Worm (Caenorhabditis elegans): Measurements from ENCODE around the gene C33H5.2.

DNA sequence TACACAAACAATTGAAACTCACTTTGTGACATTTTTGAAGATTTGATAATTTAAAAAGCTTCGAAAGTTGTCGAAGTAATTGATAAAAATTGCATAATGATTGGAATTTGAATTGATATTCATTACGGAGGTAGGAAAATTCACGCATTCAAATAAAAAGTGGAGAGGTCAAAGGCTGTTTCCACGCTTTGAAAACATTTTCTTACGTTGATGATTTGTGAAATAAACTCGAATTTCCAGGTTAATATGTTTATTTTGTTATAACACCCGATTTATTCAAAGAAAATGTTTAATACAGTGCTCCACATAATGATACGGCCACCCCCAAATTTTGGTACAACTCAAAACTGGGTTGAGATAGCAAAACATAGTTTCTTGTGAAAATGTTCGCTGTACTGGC, 1.6 kb upstream of the C33H5.2 start, which contains the start of gene C33H5.16:
- TF ChIP-seq med-1 (GFP tag; optimal IDR thresholded peaks at IDR 0.05; ENCODE audit: insufficient read depth), result no peak
- no peak for TF ChIP-seq klf-2 (GFP tag; conservative IDR thresholded peaks at IDR 0.05)
- TF ChIP-seq flt-1 (GFP tag; IDR thresholded peaks at IDR 0.05), result no peak
- no peak for TF ChIP-seq T22C8.4 (GFP tag; IDR thresholded peaks at IDR 0.05)
- TF ChIP-seq tab-1 (GFP tag; IDR thresholded peaks at IDR 0.05), result no peak
- TF ChIP-seq ztf-23 (GFP tag; IDR thresholded peaks at IDR 0.05), result no peak
- no peak for TF ChIP-seq cog-1 (tag; optimal IDR thresholded peaks at IDR 0.05)

Data from whole organism, midembryonic.